Fruit fly (Drosophila melanogaster): ENCODE data around the gene CG12594.

The CG12594 gene

DNA sequence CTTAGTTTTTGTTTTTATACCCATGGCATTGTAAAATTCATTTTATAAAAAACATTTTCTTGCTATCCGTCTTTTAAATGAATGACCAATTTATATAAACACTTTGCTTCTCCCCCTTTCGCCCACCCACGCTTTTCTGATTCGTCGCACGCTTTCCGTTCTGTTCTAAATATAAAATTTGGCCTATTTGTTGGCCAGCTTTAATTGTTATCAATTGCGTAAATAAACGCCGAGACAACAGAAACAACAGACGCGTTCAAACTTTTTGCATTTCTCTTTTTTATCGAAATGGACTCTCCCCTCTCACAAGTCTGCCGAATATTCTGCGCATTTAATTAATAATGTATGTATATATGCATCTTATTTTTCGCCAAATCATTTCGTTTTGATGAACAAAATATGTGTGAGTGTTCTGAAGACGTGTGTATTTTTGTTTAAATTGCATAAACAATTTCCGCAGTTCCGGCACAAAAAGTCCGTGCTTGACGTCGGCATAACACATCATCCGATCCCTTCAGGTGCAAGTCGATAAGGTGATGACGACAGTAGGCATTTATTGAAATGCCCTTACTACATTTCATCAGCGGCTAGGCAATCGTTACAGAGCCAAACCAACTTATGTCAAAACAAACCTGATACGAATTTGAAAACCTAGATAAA is 35.8 kb downstream of the CG12594 start:
- TF ChIP-seq CG7101 (tag; optimal IDR thresholded peaks at IDR 0.05) (peak; percentile 7), CG5204 (GFP tag; optimal IDR thresholded peaks at IDR 0.05) (no peak), CG11617 (GFP tag; optimal IDR thresholded peaks at IDR 0.05) (no peak), ovo (GFP tag; optimal IDR thresholded peaks at IDR 0.05) (no peak), Mnt (GFP tag; optimal IDR thresholded peaks at IDR 0.05) (peak; percentile 2), toe (GFP tag; optimal IDR thresholded peaks at IDR 0.05) (no peak), CG7045 (GFP tag; optimal IDR thresholded peaks at IDR 0.05) (no peak), tj (GFP tag; optimal IDR thresholded peaks at IDR 0.05) (peak; percentile 84), CG33017 (tag; optimal IDR thresholded peaks at IDR 0.05) (no peak), Crg-1 (GFP tag; optimal IDR thresholded peaks at IDR 0.05) (no peak), cnc (optimal IDR thresholded peaks at IDR 0.05) (peak in 1 of 2 experiments; percentile 28), Hr96 (GFP tag; optimal IDR thresholded peaks at IDR 0.05) (no peak), CG14711 (tag; optimal IDR thresholded peaks at IDR 0.05) (no peak), CG1620 (GFP tag; optimal IDR thresholded peaks at IDR 0.05) (no peak), pad (GFP tag; optimal IDR thresholded peaks at IDR 0.05) (no peak), kay (GFP tag; ENCODE audit: borderline replicate concordance) (peak; percentile 68), cic (GFP tag; optimal IDR thresholded peaks at IDR 0.05) (no peak), CG12768 (GFP tag; optimal IDR thresholded peaks at IDR 0.05) (peak; percentile 69), Clk (GFP tag; optimal IDR thresholded peaks at IDR 0.05) (no peak), bab1 (GFP tag; optimal IDR thresholded peaks at IDR 0.05) (no peak)

DNA sequence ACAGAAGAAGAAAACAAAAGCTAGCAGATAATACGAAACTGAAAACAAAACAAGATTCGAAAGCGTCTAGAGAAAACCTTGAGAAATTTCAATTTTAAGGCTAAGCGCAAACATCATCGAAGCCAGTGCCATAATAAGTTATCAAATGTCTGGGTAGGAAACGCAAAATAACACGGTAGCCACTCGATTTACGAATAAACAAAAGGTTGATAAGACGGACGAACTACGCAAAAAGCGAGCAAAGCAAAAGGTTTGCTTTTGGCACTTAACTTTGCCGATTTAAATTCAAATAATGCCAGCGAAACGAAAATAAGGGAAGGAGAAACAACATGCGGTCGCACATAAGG is 36.6 kb downstream of the CG12594 start:
- TF ChIP-seq Crg-1 (GFP tag; optimal IDR thresholded peaks at IDR 0.05) (no peak), CG12768 (GFP tag; optimal IDR thresholded peaks at IDR 0.05) (no peak), Mnt (GFP tag; optimal IDR thresholded peaks at IDR 0.05) (peak; percentile 60), cic (GFP tag; optimal IDR thresholded peaks at IDR 0.05) (peak; percentile 12)

DNA sequence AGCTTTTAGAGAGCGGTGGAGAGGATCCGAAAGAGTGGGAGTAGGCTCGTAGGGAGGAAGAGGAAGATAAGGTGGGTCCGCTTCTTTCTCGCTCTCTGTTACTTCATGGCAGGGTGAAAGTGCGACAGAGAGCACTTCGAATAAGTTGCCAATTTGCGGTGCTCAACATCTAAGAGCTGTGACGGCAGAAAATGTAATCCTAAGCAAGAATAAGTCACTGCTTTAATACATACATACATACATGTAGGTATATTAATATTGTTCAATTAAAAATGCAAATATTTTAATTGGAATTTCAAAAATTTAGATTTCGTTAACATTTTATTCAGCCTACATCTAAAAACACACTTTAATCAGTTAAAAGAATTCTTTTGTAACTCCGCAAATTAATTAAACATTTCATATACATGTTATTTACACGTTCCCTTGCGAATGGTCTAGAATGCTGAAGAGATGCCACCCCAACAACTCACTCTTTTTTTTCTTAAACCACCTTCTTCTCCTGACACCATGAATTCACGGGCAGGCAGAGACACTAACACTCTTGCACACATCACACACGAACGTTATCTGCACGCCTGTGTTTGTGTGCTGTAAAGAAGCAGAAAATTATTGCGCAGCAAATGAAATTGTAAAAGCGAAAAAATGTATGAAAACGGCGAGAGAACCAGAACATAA is 37.1 kb downstream of the CG12594 start:
- TF ChIP-seq toe (GFP tag; optimal IDR thresholded peaks at IDR 0.05) = no peak
- TF ChIP-seq bab1 (GFP tag; optimal IDR thresholded peaks at IDR 0.05) = no peak
- TF ChIP-seq kay (GFP tag; ENCODE audit: borderline replicate concordance) = peak; percentile 94
- peak; percentile 71 for TF ChIP-seq tj (GFP tag; optimal IDR thresholded peaks at IDR 0.05)
- peak; percentile 75 for TF ChIP-seq CG11617 (GFP tag; optimal IDR thresholded peaks at IDR 0.05)
- TF ChIP-seq CG7101 (tag; optimal IDR thresholded peaks at IDR 0.05) = peak; percentile 53
- no peak for TF ChIP-seq CG33017 (tag; optimal IDR thresholded peaks at IDR 0.05)
- no peak for TF ChIP-seq Clk (GFP tag; optimal IDR thresholded peaks at IDR 0.05)
- TF ChIP-seq pad (GFP tag; optimal IDR thresholded peaks at IDR 0.05) = no peak
- TF ChIP-seq CG7045 (GFP tag; optimal IDR thresholded peaks at IDR 0.05) = peak; percentile 37
- TF ChIP-seq Crg-1 (GFP tag; optimal IDR thresholded peaks at IDR 0.05) = peak; percentile 22
- TF ChIP-seq CG5204 (GFP tag; optimal IDR thresholded peaks at IDR 0.05) = no peak
- peak; percentile 60 for TF ChIP-seq CG12768 (GFP tag; optimal IDR thresholded peaks at IDR 0.05)
- peak; percentile 8 for TF ChIP-seq ovo (GFP tag; optimal IDR thresholded peaks at IDR 0.05)
- TF ChIP-seq Mnt (GFP tag; optimal IDR thresholded peaks at IDR 0.05) = no peak

dm6 chr3R:11759185-11759731 is 37.7 kb downstream of the CG12594 start:
- no peak for TF ChIP-seq CG33017 (tag; optimal IDR thresholded peaks at IDR 0.05)
- TF ChIP-seq CG1620 (GFP tag; optimal IDR thresholded peaks at IDR 0.05) = peak; percentile 35
- peak; percentile 31 for TF ChIP-seq cic (GFP tag; optimal IDR thresholded peaks at IDR 0.05)
- TF ChIP-seq pad (GFP tag; optimal IDR thresholded peaks at IDR 0.05) = peak; percentile 94
- no peak for TF ChIP-seq Hr96 (GFP tag; optimal IDR thresholded peaks at IDR 0.05)
- peak; percentile 32 for TF ChIP-seq ovo (GFP tag; optimal IDR thresholded peaks at IDR 0.05)
- no peak for TF ChIP-seq CG7101 (tag; optimal IDR thresholded peaks at IDR 0.05)
- TF ChIP-seq kay (GFP tag; ENCODE audit: borderline replicate concordance) = peak; percentile 96
- no peak for TF ChIP-seq tj (GFP tag; optimal IDR thresholded peaks at IDR 0.05)
- TF ChIP-seq cnc (optimal IDR thresholded peaks at IDR 0.05) = no peak
- no peak for TF ChIP-seq Clk (GFP tag; optimal IDR thresholded peaks at IDR 0.05)
- peak; percentile 36 for TF ChIP-seq Mnt (GFP tag; optimal IDR thresholded peaks at IDR 0.05)

dm6 chr3R:11759971-11760370 is 38.4 kb downstream of the CG12594 start:
- TF ChIP-seq cic (GFP tag; optimal IDR thresholded peaks at IDR 0.05) = no peak
- no peak for TF ChIP-seq cnc (optimal IDR thresholded peaks at IDR 0.05)
- no peak for TF ChIP-seq Crg-1 (GFP tag; optimal IDR thresholded peaks at IDR 0.05)
- no peak for TF ChIP-seq toe (GFP tag; optimal IDR thresholded peaks at IDR 0.05)

- TF ChIP-seq CG14711 (tag; optimal IDR thresholded peaks at IDR 0.05) (peak; percentile 99), Crg-1 (GFP tag; optimal IDR thresholded peaks at IDR 0.05) (peak; percentile 100), CG11617 (GFP tag; optimal IDR thresholded peaks at IDR 0.05) (peak; percentile 100), tj (GFP tag; optimal IDR thresholded peaks at IDR 0.05) (peak; percentile 97), CG12768 (GFP tag; optimal IDR thresholded peaks at IDR 0.05) (peak; percentile 100), bab1 (GFP tag; optimal IDR thresholded peaks at IDR 0.05) (peak; percentile 99), cic (GFP tag; optimal IDR thresholded peaks at IDR 0.05) (peak; percentile 97), CG33017 (tag; optimal IDR thresholded peaks at IDR 0.05) (peak; percentile 100), ovo (GFP tag; optimal IDR thresholded peaks at IDR 0.05) (peak; percentile 96), toe (GFP tag; optimal IDR thresholded peaks at IDR 0.05) (peak; percentile 100), cnc (optimal IDR thresholded peaks at IDR 0.05) (no peak), Hr96 (GFP tag; optimal IDR thresholded peaks at IDR 0.05) (peak; percentile 100), CG7101 (tag; optimal IDR thresholded peaks at IDR 0.05) (peak; percentile 100), kay (GFP tag; ENCODE audit: borderline replicate concordance) (peak; percentile 99), Mnt (GFP tag; optimal IDR thresholded peaks at IDR 0.05) (peak; percentile 99), CG1620 (GFP tag; optimal IDR thresholded peaks at IDR 0.05) (peak; percentile 100), pad (GFP tag; optimal IDR thresholded peaks at IDR 0.05) (peak; percentile 97), Clk (GFP tag; optimal IDR thresholded peaks at IDR 0.05) (peak; percentile 100), CG7045 (GFP tag; optimal IDR thresholded peaks at IDR 0.05) (peak; percentile 100), CG5204 (GFP tag; optimal IDR thresholded peaks at IDR 0.05) (peak; percentile 100)
Observed at dm6 chr3R:11760669-11761387, 39.3 kb downstream of the CG12594 start.
